Fruit fly (Drosophila melanogaster): Measurements from ENCODE around the gene Xport-B.

Xport-B gene

DNA sequence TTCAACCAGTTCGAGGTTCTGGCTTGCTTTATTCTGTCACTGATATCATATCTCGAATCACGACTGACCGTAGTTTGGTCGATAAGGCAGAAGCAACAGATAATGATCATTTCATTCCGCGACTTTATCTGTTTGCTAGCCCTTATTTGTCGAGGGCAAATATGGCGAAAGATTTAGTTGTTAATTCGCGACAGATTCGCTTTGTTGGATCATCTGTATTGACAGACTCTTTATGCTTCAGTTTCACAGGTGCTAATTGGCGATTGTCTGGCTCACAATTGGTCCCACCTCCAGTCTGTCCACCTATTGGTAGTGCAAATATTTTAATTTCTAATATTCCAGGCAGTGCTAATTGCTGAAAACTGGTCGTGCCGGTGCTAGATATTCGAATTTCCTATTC lies 9.1 kb upstream of the Xport-B start (continued):
- TF ChIP-seq fd59A (GFP tag; optimal IDR thresholded peaks at IDR 0.05) (peak; percentile 33), dsx (GFP tag; optimal IDR thresholded peaks at IDR 0.05; ENCODE audit: poor library complexity, severe bottlenecking) (no peak), CG16779 (tag; optimal IDR thresholded peaks at IDR 0.05) (peak; percentile 21), esn (GFP tag; optimal IDR thresholded peaks at IDR 0.05) (no peak), Eip75B (GFP tag; optimal IDR thresholded peaks at IDR 0.05) (peak; percentile 50), Hr39 (GFP tag; optimal IDR thresholded peaks at IDR 0.05) (no peak)

DNA sequence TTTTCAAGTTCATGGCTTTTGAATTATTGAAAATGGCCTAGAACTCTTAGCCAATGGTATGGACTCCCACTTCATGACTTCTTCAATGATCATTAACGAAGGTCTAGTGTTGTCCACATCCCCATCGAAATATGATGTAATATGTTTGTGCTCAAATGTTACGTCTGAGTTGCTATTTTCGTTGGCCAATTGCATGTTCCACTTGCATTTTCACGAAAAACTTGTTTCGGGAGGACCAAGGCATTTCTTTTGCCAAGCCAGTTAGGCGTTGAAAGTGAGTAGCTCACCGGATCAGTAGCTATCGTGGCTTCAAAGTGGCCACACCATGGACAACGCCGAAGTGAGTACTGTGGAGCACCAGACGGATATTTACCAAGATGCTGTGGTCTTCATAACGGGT lies 3.0 kb upstream of the Xport-B start, which contains the start of gene CG4770:
Gene CG4770 (plus strand): TSS at position 301 of the 400 bp plus-strand sequence.
- TF ChIP-seq CG15336 (GFP tag; IDR thresholded peaks at IDR 0.05) (no peak), esn (GFP tag; optimal IDR thresholded peaks at IDR 0.05) (no peak), lz (GFP tag; optimal IDR thresholded peaks at IDR 0.05) (no peak), Sox15 (GFP tag; optimal IDR thresholded peaks at IDR 0.05) (no peak), CG8319 (GFP tag; optimal IDR thresholded peaks at IDR 0.05) (no peak), CG6276 (GFP tag; optimal IDR thresholded peaks at IDR 0.05) (peak; percentile 3), acj6 (GFP tag; optimal IDR thresholded peaks at IDR 0.05) (no peak), CG8119 (GFP tag; IDR thresholded peaks at IDR 0.05) (0 out of 3 replicates have a peak, but pooled peaks have one; percentile 25), CG11902 (GFP tag; optimal IDR thresholded peaks at IDR 0.05) (no peak), CG31627 (GFP tag; optimal IDR thresholded peaks at IDR 0.05) (no peak), eg (GFP tag; IDR thresholded peaks at IDR 0.05) (0 out of 3 replicates have a peak, but pooled peaks have one; percentile 9), CG8632 (GFP tag; optimal IDR thresholded peaks at IDR 0.05) (no peak)

DNA sequence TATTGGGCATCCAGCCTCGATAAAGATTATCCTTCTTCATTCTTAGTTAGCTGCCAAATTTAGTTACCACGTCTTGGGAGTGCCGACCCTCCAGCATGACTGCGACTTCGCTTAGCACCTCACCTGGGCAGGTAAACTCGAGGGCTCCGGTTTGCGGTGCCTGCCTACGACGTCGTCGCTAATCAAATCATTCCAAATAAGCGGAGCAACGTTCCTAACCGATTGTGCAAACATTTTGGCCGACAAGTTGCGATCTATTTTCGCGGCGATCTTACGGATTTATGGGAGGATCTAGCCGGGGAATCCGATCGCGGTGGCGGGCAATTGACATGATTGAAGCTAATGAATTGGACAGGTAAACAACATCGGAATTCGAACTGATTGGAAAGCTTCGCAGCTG lies 2.5 kb upstream of the Xport-B start, which contains the start of gene CG4465:
Gene CG4465 (minus strand): TSS at position 101 of the 400 bp plus-strand sequence.
- peak; percentile 19 for TF ChIP-seq fkh (GFP tag; optimal IDR thresholded peaks at IDR 0.05)
- no peak for TF ChIP-seq spab (GFP tag; optimal IDR thresholded peaks at IDR 0.05)
- TF ChIP-seq CG8319 (GFP tag; optimal IDR thresholded peaks at IDR 0.05): no peak

DNA sequence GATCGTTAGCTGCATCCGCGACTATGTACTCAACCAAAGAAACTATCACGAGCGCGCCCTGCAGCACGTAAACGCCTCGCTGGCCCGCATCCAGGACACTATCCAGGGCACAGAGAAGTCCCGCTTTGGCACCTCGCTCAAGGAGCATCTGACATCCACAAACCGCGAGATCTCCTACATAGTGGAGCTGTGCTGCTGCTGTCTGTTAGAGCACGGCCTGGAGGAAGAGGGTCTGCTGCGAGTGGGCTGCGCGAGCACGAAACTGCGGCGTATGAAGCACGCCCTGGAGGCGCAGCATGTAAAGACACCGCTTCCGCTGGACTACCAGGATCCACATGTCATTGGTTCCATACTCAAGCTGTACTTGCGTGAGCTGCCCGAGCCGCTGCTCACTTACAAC lies 4.2 kb downstream of the Xport-B start:
- no peak for TF ChIP-seq topi (GFP tag; optimal IDR thresholded peaks at IDR 0.05)

DNA sequence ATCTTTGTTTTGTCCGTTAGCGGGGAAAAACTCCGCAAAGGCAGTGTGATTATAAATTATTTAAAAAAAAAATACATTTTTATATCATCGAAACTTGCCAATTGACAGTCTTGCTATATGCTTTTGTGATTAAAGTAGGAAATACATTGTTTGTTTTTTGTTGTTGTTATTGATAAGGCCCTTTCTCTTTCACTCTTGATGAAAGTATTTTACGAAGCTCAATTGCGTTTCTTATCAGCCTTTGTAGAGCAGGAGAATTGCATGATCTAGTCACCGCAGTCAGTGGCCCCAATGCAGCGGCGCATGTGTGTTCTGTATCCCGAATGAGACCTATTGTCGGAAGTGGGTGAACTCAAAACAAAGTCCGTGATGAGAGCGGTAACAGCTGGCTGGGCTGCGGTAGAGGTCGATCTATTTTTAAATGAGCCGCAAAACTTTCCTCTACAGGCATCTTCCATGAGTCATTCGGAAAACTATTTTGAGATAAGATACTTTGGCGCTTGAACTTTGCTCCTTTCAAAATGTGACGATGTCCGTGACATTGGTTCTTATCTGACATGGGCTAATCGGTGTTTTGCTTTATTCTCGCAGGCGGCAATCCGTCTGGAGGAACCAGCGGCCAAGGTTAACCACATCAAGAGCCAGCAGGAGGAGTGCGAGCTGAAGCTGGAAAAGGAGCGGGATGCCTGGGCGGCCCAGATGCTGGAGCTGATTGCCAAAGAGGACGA lies 4.7 kb downstream of the Xport-B start:
- TF ChIP-seq CG10669 (GFP tag; optimal IDR thresholded peaks at IDR 0.05) (no peak), CG6854 (GFP tag; optimal IDR thresholded peaks at IDR 0.05) (peak; percentile 37), CG32006 (GFP tag; optimal IDR thresholded peaks at IDR 0.05) (peak; percentile 29), Eip78C (GFP tag) (peak; percentile 82), CG9139 (GFP tag; optimal IDR thresholded peaks at IDR 0.05) (no peak), CG6808 (GFP tag; optimal IDR thresholded peaks at IDR 0.05) (peak; percentile 52), CG16779 (tag; optimal IDR thresholded peaks at IDR 0.05) (no peak), vri (GFP tag; optimal IDR thresholded peaks at IDR 0.05) (peak; percentile 83), CG11294 (GFP tag; IDR thresholded peaks at IDR 0.05) (no peak), svp (GFP tag) (peak; percentile 94), dsx (GFP tag; optimal IDR thresholded peaks at IDR 0.05; ENCODE audit: poor library complexity, severe bottlenecking) (peak; percentile 2), Ets21C (GFP tag; optimal IDR thresholded peaks at IDR 0.05) (no peak), CG6163 (GFP tag; IDR thresholded peaks at IDR 0.05) (no peak), Eip93F (GFP tag; optimal IDR thresholded peaks at IDR 0.05) (peak; percentile 48), Lpt (GFP tag; optimal IDR thresholded peaks at IDR 0.05) (no peak), CG10631 (GFP tag; optimal IDR thresholded peaks at IDR 0.05) (no peak)
